Worm (Caenorhabditis elegans) whole organism, early embryonic: ENCODE data around the gene F26A1.1.

ENCODE experiments used
- B0310.2 ChIP-seq: sonication (generic microtip); optimal IDR thresholded peaks from 2 replicates; lab custom pipeline; 2016; ENCODE audit warnings: mild to moderate bottlenecking, missing genetic modification characterization, missing compliant biosample characterization
- F13C5.2 ChIP-seq: sonication (generic microtip); optimal IDR thresholded peaks from 2 replicates; lab custom pipeline; 2017; ENCODE audit warnings: mild to moderate bottlenecking, missing genetic modification characterization, inconsistent platforms, missing compliant biosample characterization
- aly-1 ChIP-seq: sonication (generic microtip); optimal IDR thresholded peaks from 2 replicates; lab custom pipeline; 2016; ENCODE audit warnings: missing genetic modification characterization, missing compliant biosample characterization
- ama-1 ChIP-seq: fragments of 150-350 bp; optimal IDR thresholded peaks from 2 replicates; lab custom pipeline; 2014
- ceh-13 ChIP-seq: fragments of 200-800 bp; sonication (Bioruptor generic); optimal IDR thresholded peaks from 2 replicates; lab custom pipeline; 2018; ENCODE audit warnings: mild to moderate bottlenecking, missing genetic modification characterization, missing compliant biosample characterization
- ceh-36 ChIP-seq: sonication (generic microtip); optimal IDR thresholded peaks from 2 replicates; lab custom pipeline; 2016; ENCODE audit warnings: missing genetic modification characterization, inconsistent platforms, missing compliant biosample characterization
- ets-7 ChIP-seq: sonication (generic microtip); optimal IDR thresholded peaks from 2 replicates; lab custom pipeline; 2016; ENCODE audit warnings: missing genotype, missing genetic modification characterization, missing compliant biosample characterization
- flt-1 ChIP-seq: fragments of 200-800 bp; sonication (Bioruptor generic); IDR thresholded peaks from 2 replicates; pipeline ENCODE4 v1.3.6; 2022; ENCODE audit warnings: missing genetic modification characterization, missing compliant biosample characterization
- hmbx-1 ChIP-seq: sonication (generic microtip); optimal IDR thresholded peaks from 2 replicates; lab custom pipeline; 2016; ENCODE audit warnings: mild to moderate bottlenecking, missing genetic modification characterization, missing compliant biosample characterization
- hmg-4 ChIP-seq: fragments of 200-800 bp; sonication (Bioruptor generic); optimal IDR thresholded peaks from 2 replicates; lab custom pipeline; 2018; ENCODE audit warnings: mild to moderate bottlenecking, missing genetic modification characterization, missing compliant biosample characterization
- hnd-1 ChIP-seq: sonication (generic microtip); optimal IDR thresholded peaks from 2 replicates; lab custom pipeline; 2016; ENCODE audit warnings: missing genetic modification characterization, missing compliant biosample characterization
- pes-1 ChIP-seq: fragments of 200-800 bp; sonication (Bioruptor generic); IDR thresholded peaks from 2 replicates; pipeline ENCODE4 v1.3.6; 2022; ENCODE audit warnings: missing genetic modification reagents, missing genetic modification characterization, missing compliant biosample characterization
- scrt-1 ChIP-seq: fragments of 200-800 bp; sonication (Bioruptor generic); IDR thresholded peaks from 2 replicates; pipeline ENCODE4 v1.3.6; 2022; ENCODE audit warnings: missing genetic modification characterization, missing compliant biosample characterization
- sea-1 ChIP-seq: fragments of 200-800 bp; sonication (Bioruptor generic); conservative IDR thresholded peaks from 2 replicates; pipeline ENCODE4 v1.3.6; 2022; ENCODE audit warnings: missing genetic modification characterization, missing compliant biosample characterization
- tbx-11 ChIP-seq: fragments of 200-800 bp; sonication (Bioruptor generic); IDR thresholded peaks from 2 replicates; pipeline ENCODE4 v1.3.6; 2022; ENCODE audit warnings: missing genetic modification characterization, missing compliant biosample characterization
- tbx-37 ChIP-seq: fragments of 200-800 bp; sonication (Bioruptor generic); conservative IDR thresholded peaks from 2 replicates; pipeline ENCODE4 v1.3.6; 2022; ENCODE audit warnings: missing genetic modification reagents, missing genetic modification characterization, missing compliant biosample characterization
- tra-4 ChIP-seq: sonication (generic microtip); optimal IDR thresholded peaks from 2 replicates; lab custom pipeline; 2017; ENCODE audit warnings: missing genetic modification characterization, missing compliant biosample characterization

The F26A1.1 gene

DNA sequence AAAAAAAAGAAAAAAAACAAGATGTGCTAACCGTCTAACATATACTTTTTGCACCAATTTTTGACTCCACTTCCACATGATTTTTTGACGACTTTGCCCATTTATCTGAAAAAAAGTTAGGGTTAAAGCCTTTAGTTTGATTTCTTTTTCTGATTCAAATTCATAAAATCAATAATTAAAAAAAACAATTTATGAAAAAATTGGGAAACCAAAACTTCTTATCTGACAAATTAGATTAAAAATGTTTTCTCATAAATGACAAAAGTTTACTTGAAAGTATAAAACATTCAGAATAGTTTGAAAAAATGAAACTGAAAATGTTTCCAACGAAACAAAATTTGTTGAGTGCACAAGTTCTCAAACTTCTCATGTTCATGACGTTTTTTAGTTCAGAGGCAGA lies 30.5 kb upstream of the F26A1.1 start, which contains the start of gene F26A1.7:
TSS of gene F26A1.7 (minus strand) at position 101 of the 400 bp plus-strand sequence.
- no peak for TF ChIP-seq ceh-13 (GFP tag; lab: Kevin White, UChicago)
- TF ChIP-seq sea-1, result no peak
- no peak for TF ChIP-seq tbx-11 (GFP tag; lab: Robert Waterston, UW)
- no peak for TF ChIP-seq scrt-1
- no peak for TF ChIP-seq B0310.2 (tag; lab: Kevin White, UChicago)
- TF ChIP-seq tra-4 (tag; lab: Kevin White, UChicago), result no peak
- no peak for TF ChIP-seq hnd-1 (tag; lab: Kevin White, UChicago)
- TF ChIP-seq ceh-36 (tag; lab: Kevin White, UChicago), result no peak
- TF ChIP-seq tbx-37 (GFP tag; lab: Robert Waterston, UW), result no peak
- no peak for TF ChIP-seq F13C5.2 (tag; lab: Kevin White, UChicago)
- no peak for TF ChIP-seq hmg-4
- TF ChIP-seq pes-1 (GFP tag; lab: Robert Waterston, UW), result no peak
- TF ChIP-seq flt-1 (GFP tag; lab: Robert Waterston, UW), result no peak
- no peak for TF ChIP-seq ets-7 (tag; lab: Kevin White, UChicago)
- no peak for TF ChIP-seq ama-1 (lab: Kevin White, UChicago)

DNA sequence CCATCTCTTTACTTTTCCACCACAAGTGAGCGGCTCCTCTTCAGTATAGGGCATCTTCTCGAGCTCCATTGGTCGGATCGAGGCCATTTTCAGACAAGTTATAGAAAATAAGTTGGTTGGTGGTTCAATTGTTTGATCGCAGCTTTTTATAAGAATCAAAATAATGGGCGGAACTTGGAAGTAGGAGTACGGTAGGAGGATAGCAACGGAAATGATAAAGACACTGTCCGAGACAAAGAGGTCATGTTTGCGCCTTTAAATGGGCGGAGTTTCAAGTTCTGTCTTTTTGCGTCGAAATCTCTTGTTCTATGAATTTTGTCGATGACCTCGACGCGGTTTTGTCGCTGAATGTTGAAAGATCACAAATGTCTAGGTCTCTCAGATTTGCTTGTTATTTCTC lies 28.2 kb upstream of the F26A1.1 start, which contains the start of gene F26A1.8:
TSS of gene F26A1.8 (minus strand) at position 101 of the 400 bp plus-strand sequence.
- TF ChIP-seq tbx-37 (GFP tag; lab: Robert Waterston, UW), result no peak
- no peak for TF ChIP-seq B0310.2 (tag; lab: Kevin White, UChicago)
- TF ChIP-seq pes-1 (GFP tag; lab: Robert Waterston, UW), result no peak
- no peak for TF ChIP-seq tra-4 (tag; lab: Kevin White, UChicago)
- TF ChIP-seq ets-7 (tag; lab: Kevin White, UChicago), result no peak
- TF ChIP-seq scrt-1, result no peak
- TF ChIP-seq ceh-36 (tag; lab: Kevin White, UChicago), result no peak
- no peak for TF ChIP-seq hmg-4
- no peak for TF ChIP-seq ama-1 (lab: Kevin White, UChicago)
- TF ChIP-seq F13C5.2 (tag; lab: Kevin White, UChicago), result no peak
- no peak for TF ChIP-seq aly-1 (tag; lab: Kevin White, UChicago)
- TF ChIP-seq hnd-1 (tag; lab: Kevin White, UChicago), result no peak
- no peak for TF ChIP-seq sea-1
- no peak for TF ChIP-seq tbx-11 (GFP tag; lab: Robert Waterston, UW)
- no peak for TF ChIP-seq ceh-13 (GFP tag; lab: Kevin White, UChicago)
- no peak for TF ChIP-seq flt-1 (GFP tag; lab: Robert Waterston, UW)
- no peak for TF ChIP-seq hmbx-1 (tag; lab: Kevin White, UChicago)

DNA sequence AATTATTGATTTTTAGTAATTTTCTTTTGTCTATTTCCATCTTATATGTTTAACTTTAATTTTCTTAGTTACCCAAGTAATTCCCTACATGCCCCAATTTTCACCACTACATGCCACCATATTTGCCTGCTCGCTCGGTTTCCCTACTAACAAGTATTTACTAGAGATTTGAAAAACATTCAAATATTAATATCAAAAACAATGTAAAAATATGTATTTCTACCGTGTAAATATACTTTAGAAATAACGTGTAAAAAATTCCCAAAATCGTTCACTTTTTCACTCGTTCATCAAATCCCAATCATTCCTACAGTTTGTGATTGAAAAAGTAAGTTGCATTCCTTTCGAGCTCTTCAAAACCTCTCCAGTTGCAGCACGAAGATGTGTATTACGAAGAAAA lies 23.7 kb upstream of the F26A1.1 start, which contains the start of gene F26A1.3:
TSS of gene F26A1.3 (plus strand) at position 301 of the 400 bp plus-strand sequence.
- TF ChIP-seq B0310.2 (tag; lab: Kevin White, UChicago) (no peak), tra-4 (tag; lab: Kevin White, UChicago) (no peak), hmbx-1 (tag; lab: Kevin White, UChicago) (no peak), ama-1 (lab: Kevin White, UChicago) (no peak), flt-1 (GFP tag; lab: Robert Waterston, UW) (no peak), aly-1 (tag; lab: Kevin White, UChicago) (no peak), sea-1 (no peak), F13C5.2 (tag; lab: Kevin White, UChicago) (no peak)

DNA sequence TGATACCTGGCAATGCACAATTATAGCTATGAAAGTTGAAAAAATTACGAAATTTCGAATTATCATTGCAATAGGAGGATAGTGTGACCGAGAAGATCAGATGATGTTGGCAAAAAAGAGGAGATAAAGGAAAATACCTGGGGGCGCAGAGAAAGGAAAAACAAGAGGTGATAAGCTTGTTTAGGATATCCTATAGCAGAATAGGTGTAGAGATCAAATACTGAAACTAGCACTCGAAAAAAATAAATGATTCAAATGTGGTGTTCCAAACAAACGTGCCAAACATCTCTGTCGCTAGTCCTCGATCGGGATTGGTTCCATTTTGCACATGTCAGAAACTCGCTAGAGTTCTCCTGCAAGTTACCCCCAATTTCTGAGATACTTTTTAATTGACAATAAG lies 20.9 kb upstream of the F26A1.1 start, which contains the start of gene F26A1.9:
TSS of gene F26A1.9 (minus strand) at position 101 of the 400 bp plus-strand sequence.
- TF ChIP-seq pes-1 (GFP tag; lab: Robert Waterston, UW) (no peak), ceh-13 (GFP tag; lab: Kevin White, UChicago) (no peak), ets-7 (tag; lab: Kevin White, UChicago) (no peak)

DNA sequence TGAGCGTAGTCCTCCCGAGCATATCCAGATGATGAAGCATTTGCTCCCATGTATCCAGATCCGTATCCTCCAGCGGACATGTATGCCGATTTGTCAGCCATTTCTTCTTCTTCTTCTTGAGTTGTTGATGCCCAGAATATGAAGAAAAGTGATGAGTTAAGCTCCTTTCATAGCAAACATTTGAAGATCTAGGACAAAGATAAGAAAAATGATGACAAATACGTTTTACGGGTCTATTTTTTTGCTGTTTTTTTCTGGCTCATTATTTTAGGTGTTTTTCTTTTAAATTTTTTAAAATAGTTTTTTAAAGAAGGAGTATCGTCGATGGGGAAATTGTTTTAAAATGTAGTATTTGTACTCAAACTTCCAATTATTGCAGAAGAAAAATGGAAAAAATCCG lies 20.1 kb upstream of the F26A1.1 start, which contains the start of gene nspd-9:
TSS of gene nspd-9 (minus strand) at position 101 of the 400 bp plus-strand sequence.
- no peak for TF ChIP-seq tra-4 (tag; lab: Kevin White, UChicago)
- TF ChIP-seq sea-1, result no peak
- TF ChIP-seq scrt-1, result no peak
- no peak for TF ChIP-seq ceh-36 (tag; lab: Kevin White, UChicago)
- TF ChIP-seq tbx-11 (GFP tag; lab: Robert Waterston, UW), result no peak
- TF ChIP-seq hmbx-1 (tag; lab: Kevin White, UChicago), result no peak
- TF ChIP-seq F13C5.2 (tag; lab: Kevin White, UChicago), result no peak
- TF ChIP-seq tbx-37 (GFP tag; lab: Robert Waterston, UW), result no peak
- no peak for TF ChIP-seq ama-1 (lab: Kevin White, UChicago)
- TF ChIP-seq flt-1 (GFP tag; lab: Robert Waterston, UW), result no peak
- no peak for TF ChIP-seq hnd-1 (tag; lab: Kevin White, UChicago)
- no peak for TF ChIP-seq ceh-13 (GFP tag; lab: Kevin White, UChicago)
- TF ChIP-seq aly-1 (tag; lab: Kevin White, UChicago), result no peak

DNA sequence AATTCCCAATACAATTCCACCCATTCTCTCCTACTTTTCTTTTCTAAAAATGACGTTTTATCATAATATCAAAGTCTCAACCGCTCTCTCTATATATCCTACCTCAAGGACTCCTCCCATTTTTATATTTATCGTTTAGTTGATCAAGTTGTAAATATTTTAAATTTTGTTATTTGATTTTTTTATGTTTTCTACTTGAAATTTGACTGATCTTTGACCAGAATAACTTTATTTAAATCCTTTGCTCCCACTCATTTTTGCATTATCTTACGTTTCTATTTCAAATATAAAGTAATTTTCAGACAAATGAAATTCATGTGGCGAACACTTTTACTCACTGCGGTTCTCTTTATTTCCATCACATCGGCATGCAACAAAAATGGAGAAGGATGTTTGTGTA lies 12.9 kb upstream of the F26A1.1 start, which contains the start of the genes acbp-7 and F26A1.19:
TSS of gene acbp-7 (plus strand) at position 301 of the 400 bp plus-strand sequence.
TSS of gene F26A1.19 (plus strand) at position 303 of the 400 bp plus-strand sequence.
- TF ChIP-seq ceh-36 (tag; lab: Kevin White, UChicago) (no peak), flt-1 (GFP tag; lab: Robert Waterston, UW) (no peak), ama-1 (lab: Kevin White, UChicago) (no peak), ceh-13 (GFP tag; lab: Kevin White, UChicago) (no peak), tra-4 (tag; lab: Kevin White, UChicago) (no peak), B0310.2 (tag; lab: Kevin White, UChicago) (no peak), ets-7 (tag; lab: Kevin White, UChicago) (no peak), tbx-37 (GFP tag; lab: Robert Waterston, UW) (no peak), tbx-11 (GFP tag; lab: Robert Waterston, UW) (no peak), F13C5.2 (tag; lab: Kevin White, UChicago) (no peak), hmbx-1 (tag; lab: Kevin White, UChicago) (no peak), hnd-1 (tag; lab: Kevin White, UChicago) (no peak), sea-1 (no peak)

DNA sequence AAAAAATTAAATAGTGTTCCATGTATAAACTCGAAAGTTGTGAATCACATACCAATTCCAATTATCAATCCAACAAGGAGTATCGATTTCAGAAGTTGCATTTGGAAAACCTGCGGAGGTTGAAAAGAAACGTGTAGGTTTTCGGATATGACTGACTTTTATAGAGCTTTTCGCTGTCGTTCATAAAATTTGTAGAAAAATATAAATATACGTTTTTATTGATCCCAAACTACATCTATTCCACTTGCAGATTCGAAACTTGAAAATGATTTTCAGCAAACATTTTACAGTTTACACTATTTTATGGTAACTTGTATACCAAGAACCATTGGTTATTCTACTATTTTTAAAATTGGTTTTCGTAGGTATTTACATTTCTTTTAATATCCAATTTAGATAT lies 8.1 kb upstream of the F26A1.1 start, which contains the start of gene clec-156:
TSS of gene clec-156 (minus strand) at position 101 of the 400 bp plus-strand sequence.
- TF ChIP-seq scrt-1, result no peak
